Worm (Caenorhabditis elegans) whole organism, mixed stage, embryonic: ENCODE results near the gene ell-1.
A peak's percentile ranks its signal among the peaks of the same experiment; 100 is the strongest.

ENCODE experiments used
- M03D4.4 ChIP-seq: sonication (generic microtip); optimal IDR thresholded peaks from 2 replicates; lab custom pipeline; 2017; ENCODE audit warnings: mild to moderate bottlenecking, missing genetic modification characterization, missing compliant biosample characterization
- bed-3 ChIP-seq: fragments of 200-800 bp; sonication (Bioruptor generic); optimal IDR thresholded peaks from 3 replicates; lab custom pipeline; 2018; ENCODE audit warnings: mild to moderate bottlenecking, missing genetic modification characterization, moderate library complexity, missing compliant biosample characterization
- ceh-39 ChIP-seq: fragments of 150-350 bp; optimal IDR thresholded peaks from 2 replicates; lab custom pipeline; 2014; ENCODE audit warnings: missing biosample characterization, missing genetic modification characterization
- ceh-43 ChIP-seq: fragments of 200-800 bp; sonication (Bioruptor generic); optimal IDR thresholded peaks from 2 replicates; lab custom pipeline; 2018; ENCODE audit warnings: mild to moderate bottlenecking, missing genetic modification characterization, moderate library complexity, missing compliant biosample characterization
- ceh-83 ChIP-seq: fragments of 200-800 bp; sonication (Bioruptor generic); optimal IDR thresholded peaks from 2 replicates; lab custom pipeline; 2018; ENCODE audit warnings: mild to moderate bottlenecking, missing genetic modification characterization, missing compliant biosample characterization
- ces-1 ChIP-seq: fragments of 150-350 bp; optimal IDR thresholded peaks from 2 replicates; lab custom pipeline; 2014; ENCODE audit warnings: missing biosample characterization, missing genetic modification reagents, missing genetic modification characterization
- cnd-1 ChIP-seq: fragments of 200-800 bp; sonication (Bioruptor generic); optimal IDR thresholded peaks from 2 replicates; lab custom pipeline; 2018; ENCODE audit warnings: mild to moderate bottlenecking, missing genetic modification characterization, missing compliant biosample characterization
- drap-1 ChIP-seq: fragments of 200-800 bp; sonication (Bioruptor generic); optimal IDR thresholded peaks from 3 replicates; lab custom pipeline; 2018; ENCODE audit warnings: mild to moderate bottlenecking, missing genetic modification characterization, missing compliant biosample characterization
- elt-1 ChIP-seq: sonication (generic microtip); optimal IDR thresholded peaks from 2 replicates; lab custom pipeline; 2017; ENCODE audit warnings: missing genetic modification characterization, mild to moderate bottlenecking, missing compliant biosample characterization, antibody characterized with exemption, moderate library complexity, borderline replicate concordance; ENCODE audit not compliant: insufficient read depth
- elt-3 ChIP-seq: fragments of 150-350 bp; optimal IDR thresholded peaks from 2 replicates; lab custom pipeline; 2014; ENCODE audit warnings: missing biosample characterization, missing genetic modification characterization
- flh-1 ChIP-seq: fragments of 200-800 bp; sonication (Bioruptor generic); optimal IDR thresholded peaks from 2 replicates; lab custom pipeline; 2018; ENCODE audit warnings: mild to moderate bottlenecking, missing genetic modification characterization, moderate library complexity, missing compliant biosample characterization
- ham-2 ChIP-seq: fragments of 200-800 bp; sonication (Bioruptor generic); optimal IDR thresholded peaks from 2 replicates; lab custom pipeline; 2018; ENCODE audit warnings: mild to moderate bottlenecking, missing genetic modification characterization, missing compliant biosample characterization
- hlh-1 ChIP-seq: fragments of 150-350 bp; optimal IDR thresholded peaks from 2 replicates; lab custom pipeline; 2014; ENCODE audit warnings: missing biosample characterization, missing genetic modification reagents, missing genetic modification characterization
- lin-13 ChIP-seq: fragments of 150-350 bp; optimal IDR thresholded peaks from 2 replicates; lab custom pipeline; 2014; ENCODE audit warnings: missing biosample characterization, missing genetic modification characterization
- lin-32 ChIP-seq: fragments of 200-800 bp; sonication (Bioruptor generic); optimal IDR thresholded peaks from 2 replicates; lab custom pipeline; 2018; ENCODE audit warnings: mild to moderate bottlenecking, missing genetic modification characterization, missing compliant biosample characterization
- lsy-2 ChIP-seq: fragments of 150-350 bp; optimal IDR thresholded peaks from 2 replicates; lab custom pipeline; 2014; ENCODE audit warnings: missing biosample characterization, missing genetic modification characterization
- mab-5 ChIP-seq: fragments of 150-350 bp; optimal IDR thresholded peaks from 2 replicates; lab custom pipeline; 2014; ENCODE audit warnings: missing biosample characterization, missing genetic modification characterization
- mep-1 ChIP-seq: fragments of 150-350 bp; optimal IDR thresholded peaks from 2 replicates; lab custom pipeline; 2017; ENCODE audit warnings: missing biosample characterization, missing genetic modification reagents, missing genetic modification characterization, inconsistent platforms
- mls-2 ChIP-seq: sonication (generic microtip); optimal IDR thresholded peaks from 2 replicates; lab custom pipeline; 2016; ENCODE audit warnings: mild to moderate bottlenecking, missing genetic modification characterization, moderate library complexity, missing compliant biosample characterization
- nhr-12 ChIP-seq: fragments of 150-350 bp; optimal IDR thresholded peaks from 2 replicates; lab custom pipeline; 2014; ENCODE audit warnings: missing biosample characterization, missing genetic modification characterization
- nhr-2 ChIP-seq: fragments of 150-350 bp; optimal IDR thresholded peaks from 2 replicates; lab custom pipeline; 2014; ENCODE audit warnings: missing biosample characterization, missing genetic modification characterization
- nhr-237 ChIP-seq: fragments of 150-350 bp; optimal IDR thresholded peaks from 2 replicates; lab custom pipeline; 2014; ENCODE audit warnings: missing biosample characterization, missing genetic modification characterization
- nhr-76 ChIP-seq: sonication (generic microtip); optimal IDR thresholded peaks from 2 replicates; lab custom pipeline; 2017; ENCODE audit warnings: missing biosample characterization, missing genetic modification characterization
- pha-4 ChIP-seq: fragments of 150-350 bp; optimal IDR thresholded peaks from 2 replicates; lab custom pipeline; 2018; ENCODE audit warnings: missing biosample characterization, missing genetic modification reagents, missing genetic modification characterization
- sem-2 ChIP-seq: fragments of 200-800 bp; sonication (Bioruptor generic); optimal IDR thresholded peaks from 2 replicates; lab custom pipeline; 2018; ENCODE audit warnings: mild to moderate bottlenecking, missing genetic modification characterization, missing compliant biosample characterization
- snpc-4 ChIP-seq: fragments of 150-350 bp; optimal IDR thresholded peaks from 2 replicates; lab custom pipeline; 2014; ENCODE audit warnings: missing biosample characterization, missing genetic modification characterization
- sptf-1 ChIP-seq: sonication (generic microtip); optimal IDR thresholded peaks from 2 replicates; lab custom pipeline; 2017; ENCODE audit warnings: mild to moderate bottlenecking, missing genetic modification characterization, moderate library complexity, missing compliant biosample characterization
- tbx-8 ChIP-seq: fragments of 200-800 bp; sonication (Bioruptor generic); optimal IDR thresholded peaks from 2 replicates; lab custom pipeline; 2018; ENCODE audit warnings: mild to moderate bottlenecking, missing genetic modification characterization, moderate library complexity, missing compliant biosample characterization
- unc-120 ChIP-seq: sonication (generic microtip); optimal IDR thresholded peaks from 2 replicates; lab custom pipeline; 2017; ENCODE audit warnings: missing genetic modification characterization, missing compliant biosample characterization; ENCODE audit not compliant: poor library complexity, severe bottlenecking
- unc-39 ChIP-seq: fragments of 150-350 bp; optimal IDR thresholded peaks from 2 replicates; lab custom pipeline; 2014; ENCODE audit warnings: missing biosample characterization, missing genetic modification characterization
- unc-62 ChIP-seq: fragments of 150-350 bp; optimal IDR thresholded peaks from 2 replicates; lab custom pipeline; 2014; ENCODE audit warnings: missing biosample characterization, missing genetic modification reagents, missing genetic modification characterization
- zip-8 ChIP-seq: fragments of 150-350 bp; optimal IDR thresholded peaks from 2 replicates; lab custom pipeline; 2014; ENCODE audit warnings: missing biosample characterization, missing genetic modification characterization
- ztf-11 ChIP-seq: fragments of 150-350 bp; optimal IDR thresholded peaks from 2 replicates; lab custom pipeline; 2014; ENCODE audit warnings: missing biosample characterization, missing genetic modification characterization

The ell-1 gene

DNA sequence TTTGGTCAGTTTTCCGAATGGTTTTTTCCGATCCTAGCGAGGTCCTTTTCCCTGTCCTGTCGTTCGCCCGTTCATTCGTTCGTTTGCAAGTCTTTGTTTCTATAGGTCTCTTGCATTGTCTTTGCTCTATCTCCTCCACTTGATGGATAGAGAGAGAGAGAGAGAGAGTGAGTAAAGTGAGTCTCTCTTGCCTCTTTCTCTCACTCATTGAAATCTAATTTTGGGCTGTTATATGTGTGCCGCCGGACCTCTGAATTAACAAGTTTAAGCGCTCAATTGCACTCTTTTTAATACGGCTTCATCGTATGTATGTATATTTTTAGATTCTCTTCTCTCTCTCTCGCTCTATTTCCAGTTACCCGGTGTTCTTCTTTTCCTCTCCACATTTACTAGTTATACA, 9.7 kb downstream of the ell-1 start:
- TF ChIP-seq ceh-43 (GFP tag; lab: Kevin White, UChicago) (no peak), unc-39 (tag; lab: Kevin White, UChicago) (no peak), lin-13 (tag; lab: Kevin White, UChicago) (no peak), mep-1 (tag; lab: Kevin White, UChicago) (no peak), lin-32 (no peak), hlh-1 (no peak), unc-120 (tag; lab: Kevin White, UChicago) (no peak), ces-1 (peak; percentile 99)

DNA sequence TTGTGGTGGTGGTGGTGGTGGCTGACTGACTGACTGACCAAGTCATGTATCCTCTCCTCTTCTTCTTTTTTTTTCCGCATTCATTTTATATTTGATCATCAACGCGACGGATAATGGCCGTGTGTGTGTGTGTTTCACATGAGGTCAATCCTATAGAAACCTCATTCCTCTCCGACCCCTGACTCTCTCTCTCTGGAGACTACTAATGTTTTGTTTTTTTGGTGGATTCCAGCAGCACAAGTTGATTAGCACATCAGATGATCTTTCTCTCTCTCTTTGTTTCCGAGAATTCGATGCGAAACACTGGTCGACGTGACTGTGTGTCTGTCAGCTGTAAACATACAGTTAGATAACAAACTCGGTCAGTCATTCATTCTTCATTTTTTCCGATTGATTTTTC, 10.9 kb downstream of the ell-1 start, which contains the start of gene Y24D9A.7:
TSS of gene Y24D9A.7 (minus strand) at position 46 of the 400 bp plus-strand sequence.
- no peak for TF ChIP-seq flh-1 (GFP tag; lab: Kevin White, UChicago)
- no peak for TF ChIP-seq bed-3 (GFP tag; lab: Kevin White, UChicago)
- no peak for TF ChIP-seq sem-2 (GFP tag; lab: Kevin White, UChicago)
- no peak for TF ChIP-seq elt-3 (tag; lab: Kevin White, UChicago)
- no peak for TF ChIP-seq ztf-11 (tag; lab: Kevin White, UChicago)
- TF ChIP-seq unc-39 (tag; lab: Kevin White, UChicago) = no peak
- no peak for TF ChIP-seq nhr-12 (tag; lab: Kevin White, UChicago)
- no peak for TF ChIP-seq snpc-4 (tag; lab: Kevin White, UChicago)
- TF ChIP-seq elt-1 = no peak
- TF ChIP-seq ceh-83 = no peak
- TF ChIP-seq ceh-43 (GFP tag; lab: Kevin White, UChicago) = no peak
- no peak for TF ChIP-seq drap-1 (GFP tag; lab: Kevin White, UChicago)
- TF ChIP-seq pha-4 (tag; lab: Kevin White, UChicago) = no peak
- TF ChIP-seq lsy-2 = no peak
- no peak for TF ChIP-seq lin-32
- no peak for TF ChIP-seq nhr-76 (tag; lab: Kevin White, UChicago)
- no peak for TF ChIP-seq lin-13 (tag; lab: Kevin White, UChicago)

DNA sequence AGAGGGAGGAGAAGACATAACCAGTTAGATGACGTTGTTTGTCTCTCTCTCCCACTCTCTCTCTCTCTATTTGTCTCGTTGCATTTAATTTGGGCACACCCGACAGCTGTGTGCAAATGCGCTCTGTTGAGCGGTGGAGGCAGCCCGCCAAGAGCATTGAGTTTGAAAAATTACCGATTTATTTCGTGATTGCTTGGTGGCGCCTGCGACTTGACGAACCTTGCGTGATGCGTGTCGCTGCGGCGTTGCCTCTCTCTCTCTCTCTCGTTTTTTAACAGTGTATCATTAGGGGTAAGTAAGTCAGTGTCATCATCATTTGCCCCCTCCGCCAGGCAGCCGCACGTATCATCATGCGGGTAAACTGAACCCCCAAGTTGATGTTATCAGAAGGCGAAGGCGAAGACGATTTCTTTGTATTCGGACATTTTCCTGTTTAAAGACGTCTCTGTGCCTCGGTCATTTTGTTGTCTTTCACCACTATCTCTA, 11.9 kb downstream of the ell-1 start:
- TF ChIP-seq nhr-2 (tag; lab: Kevin White, UChicago) (no peak), hlh-1 (peak; percentile 55), ceh-43 (GFP tag; lab: Kevin White, UChicago) (peak; percentile 17), ztf-11 (tag; lab: Kevin White, UChicago) (no peak), unc-120 (tag; lab: Kevin White, UChicago) (peak; percentile 18), sptf-1 (tag; lab: Kevin White, UChicago) (peak; percentile 27), ces-1 (peak; percentile 42), drap-1 (GFP tag; lab: Kevin White, UChicago) (peak; percentile 5), unc-62 (peak; percentile 39), ceh-83 (no peak), lin-13 (tag; lab: Kevin White, UChicago) (peak; percentile 41), flh-1 (GFP tag; lab: Kevin White, UChicago) (no peak), ceh-39 (peak; percentile 57), nhr-237 (tag; lab: Kevin White, UChicago) (no peak), pha-4 (tag; lab: Kevin White, UChicago) (peak; percentile 55), ham-2 (GFP tag; lab: Kevin White, UChicago) (peak; percentile 46), mep-1 (tag; lab: Kevin White, UChicago) (peak; percentile 71), lin-32 (peak; percentile 25), tbx-8 (GFP tag; lab: Kevin White, UChicago) (no peak), mls-2 (tag; lab: Kevin White, UChicago) (peak; percentile 8), lsy-2 (peak; percentile 45), zip-8 (tag; lab: Kevin White, UChicago) (no peak), snpc-4 (tag; lab: Kevin White, UChicago) (no peak), mab-5 (tag; lab: Kevin White, UChicago) (no peak), elt-1 (peak; percentile 37), cnd-1 (tag; lab: Kevin White, UChicago) (peak; percentile 54)

DNA sequence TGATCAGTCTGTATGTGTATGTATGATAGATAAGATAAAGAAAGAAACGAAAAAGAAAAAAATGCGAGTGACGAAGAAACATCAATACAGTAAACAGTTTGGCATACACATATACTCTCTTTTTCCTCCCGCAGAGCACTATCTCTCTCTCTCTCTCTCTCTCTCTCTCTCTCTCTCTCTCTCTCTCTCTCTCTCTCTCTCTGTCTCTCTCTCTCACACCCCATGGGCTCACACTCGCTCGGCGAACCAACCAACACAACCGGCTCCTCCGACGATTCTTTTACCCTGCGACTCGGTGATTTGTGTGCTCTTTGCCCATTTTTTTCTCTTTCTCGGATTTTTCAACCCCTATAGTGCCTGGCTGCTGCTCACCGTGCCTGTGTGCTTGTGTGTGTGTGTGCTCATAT, 12.8 kb downstream of the ell-1 start:
- TF ChIP-seq M03D4.4 (tag; lab: Kevin White, UChicago) = peak; percentile 3
- TF ChIP-seq drap-1 (GFP tag; lab: Kevin White, UChicago) = peak; percentile 20
- TF ChIP-seq nhr-237 (tag; lab: Kevin White, UChicago) = peak; percentile 60
- no peak for TF ChIP-seq snpc-4 (tag; lab: Kevin White, UChicago)
- TF ChIP-seq pha-4 (tag; lab: Kevin White, UChicago) = peak; percentile 56
- TF ChIP-seq lsy-2 = peak; percentile 11
- TF ChIP-seq sptf-1 (tag; lab: Kevin White, UChicago) = no peak
- peak; percentile 48 for TF ChIP-seq unc-120 (tag; lab: Kevin White, UChicago)
